Fruit fly (Drosophila melanogaster) whole organism, wandering third instar larva: Measurements from ENCODE around the gene CG6409.

Source experiments
- Abd-B ChIP-seq: fragments of >200 bp; optimal IDR thresholded peaks from 2 replicates; lab custom pipeline; 2017; ENCODE audit warnings: missing biosample characterization, missing genetic modification characterization
- CG32264 ChIP-seq: fragments of 200-800 bp; sonication (Bioruptor generic); optimal IDR thresholded peaks from 2 replicates; lab custom pipeline; 2016; ENCODE audit warnings: missing biosample characterization, missing genetic modification characterization
- CG9705 ChIP-seq: fragments of 200-800 bp; sonication (Bioruptor generic); optimal IDR thresholded peaks from 2 replicates; lab custom pipeline; 2018; ENCODE audit warnings: missing biosample characterization, mild to moderate bottlenecking, missing genetic modification characterization
- CrebA ChIP-seq: fragments of 200-800 bp; sonication (Bioruptor generic); optimal IDR thresholded peaks from 2 replicates; lab custom pipeline; 2016; ENCODE audit warnings: missing biosample characterization, mild to moderate bottlenecking, missing genetic modification characterization, borderline replicate concordance
- Dfd ChIP-seq: fragments of >200 bp; optimal IDR thresholded peaks from 2 replicates; lab custom pipeline; 2017; ENCODE audit warnings: missing biosample characterization, missing genetic modification characterization
- GATAd ChIP-seq: sonication (Bioruptor generic); optimal IDR thresholded peaks from 2 replicates; lab custom pipeline; 2016; ENCODE audit warnings: missing biosample characterization, missing genetic modification characterization
- HLH106 ChIP-seq: fragments of 200-800 bp; optimal IDR thresholded peaks from 3 replicates; lab custom pipeline; 2019; ENCODE audit warnings: missing biosample characterization, mild to moderate bottlenecking, missing genetic modification characterization, moderate library complexity
- Hnf4 ChIP-seq: fragments of 200-800 bp; sonication (Bioruptor generic); optimal IDR thresholded peaks from 2 replicates; lab custom pipeline; 2016; ENCODE audit warnings: missing biosample characterization, mild to moderate bottlenecking, missing genetic modification characterization
- Hr83 ChIP-seq: fragments of 200-300 bp; sonication (Bioruptor generic); optimal IDR thresholded peaks from 2 replicates; lab custom pipeline; 2016; ENCODE audit warnings: missing biosample characterization, mild to moderate bottlenecking, missing genetic modification characterization, moderate library complexity; ENCODE audit not compliant: poor library complexity, severe bottlenecking
- Jra ChIP-seq: sonication (Bioruptor generic); optimal IDR thresholded peaks from 2 replicates; lab custom pipeline; 2016; ENCODE audit warnings: missing biosample characterization, missing genetic modification characterization
- Mio ChIP-seq: sonication (Bioruptor generic); optimal IDR thresholded peaks from 2 replicates; lab custom pipeline; 2016; ENCODE audit warnings: missing biosample characterization, missing genetic modification characterization
- Myc ChIP-seq: fragments of >200 bp; optimal IDR thresholded peaks from 2 replicates; lab custom pipeline; 2017
- OdsH ChIP-seq: fragments of 200-800 bp; sonication (Bioruptor generic); optimal IDR thresholded peaks from 2 replicates; lab custom pipeline; 2016; ENCODE audit warnings: missing biosample characterization, mild to moderate bottlenecking, missing genetic modification characterization
- Rel ChIP-seq, 2 experiments: fragments of 200-800 bp; sonication (Bioruptor generic) in 1 of 2; optimal IDR thresholded peaks; 2 replicates in 1 of 2; 3 replicates in 1 of 2; lab custom pipeline; 2016 to 2019; ENCODE audit warnings: mild to moderate bottlenecking in 2 of 2, missing biosample characterization in 2 of 2, missing genetic modification characterization in 2 of 2, moderate library complexity in 1 of 2
- Sp1 ChIP-seq: fragments of 200-800 bp; sonication (Bioruptor generic); optimal IDR thresholded peaks from 3 replicates; lab custom pipeline; 2019; ENCODE audit warnings: missing biosample characterization, mild to moderate bottlenecking, missing genetic modification characterization, moderate library complexity
- Vsx2 ChIP-seq: fragments of 200-300, 225-300 bp; sonication (Bioruptor generic); optimal IDR thresholded peaks from 2 replicates; lab custom pipeline; 2018; ENCODE audit warnings: missing biosample characterization, missing genetic modification characterization; ENCODE audit not compliant: partially characterized antibody
- br ChIP-seq: fragments of 200-800 bp; sonication (Bioruptor generic); optimal IDR thresholded peaks from 2 replicates; lab custom pipeline; 2016; ENCODE audit warnings: missing biosample characterization, missing genetic modification characterization
- brk ChIP-seq: fragments of 200-800 bp; sonication (Bioruptor generic); optimal IDR thresholded peaks from 2 replicates; lab custom pipeline; 2016; ENCODE audit warnings: missing biosample characterization, mild to moderate bottlenecking, missing genetic modification characterization
- dl ChIP-seq, 2 experiments: fragments of 175-275, 200-275 bp in 1 of 2; fragments of 200-275 bp in 1 of 2; sonication (Bioruptor generic); optimal IDR thresholded peaks; lab custom pipeline; 2018; ENCODE audit warnings: mild to moderate bottlenecking in 2 of 2, missing biosample characterization in 2 of 2, missing genetic modification characterization in 2 of 2, moderate library complexity in 2 of 2; ENCODE audit not compliant: partially characterized antibody in 2 of 2, insufficient read depth in 1 of 2
- dmrt93B ChIP-seq: fragments of 200-800 bp; sonication (Bioruptor generic); optimal IDR thresholded peaks from 2 replicates; lab custom pipeline; 2018; ENCODE audit warnings: missing biosample characterization, mild to moderate bottlenecking, missing genetic modification characterization
- dsf ChIP-seq: sonication (Bioruptor generic); optimal IDR thresholded peaks from 2 replicates; lab custom pipeline; 2016; ENCODE audit warnings: missing biosample characterization, missing genetic modification characterization, borderline replicate concordance
- ey ChIP-seq: fragments of 200-800 bp; sonication (Bioruptor generic); optimal IDR thresholded peaks from 2 replicates; lab custom pipeline; 2016; ENCODE audit warnings: missing biosample characterization, missing genetic modification characterization
- foxo ChIP-seq, 2 experiments: fragments of 200-800 bp; sonication (Bioruptor generic); optimal IDR thresholded peaks; 2 replicates in 1 of 2; 3 replicates in 1 of 2; lab custom pipeline; 2016 to 2017; ENCODE audit warnings: missing biosample characterization in 2 of 2, missing genetic modification characterization in 2 of 2
- fru ChIP-seq: fragments of 200-800 bp; sonication (Bioruptor generic); optimal IDR thresholded peaks from 3 replicates; lab custom pipeline; 2016; ENCODE audit warnings: missing biosample characterization, mild to moderate bottlenecking, missing genetic modification characterization
- h ChIP-seq: fragments of 200-800 bp; sonication (Bioruptor generic); optimal IDR thresholded peaks from 3 replicates; lab custom pipeline; 2016; ENCODE audit warnings: missing biosample characterization, mild to moderate bottlenecking, missing genetic modification characterization
- jim ChIP-seq: fragments of 175-275, 200-325 bp; sonication (Bioruptor generic); optimal IDR thresholded peaks from 2 replicates; lab custom pipeline; 2016; ENCODE audit warnings: missing biosample characterization, mild to moderate bottlenecking, missing genetic modification characterization
- pan ChIP-seq: fragments of >200 bp; optimal IDR thresholded peaks from 2 replicates; lab custom pipeline; 2017
- psq ChIP-seq: fragments of 200-800 bp; sonication (Bioruptor generic); optimal IDR thresholded peaks from 3 replicates; lab custom pipeline; 2017; ENCODE audit warnings: missing biosample characterization, mild to moderate bottlenecking, missing genetic modification characterization, moderate library complexity
- rgr ChIP-seq: fragments of 200-800 bp; sonication (Bioruptor generic); optimal IDR thresholded peaks from 3 replicates; lab custom pipeline; 2016; ENCODE audit warnings: missing biosample characterization, mild to moderate bottlenecking, missing genetic modification characterization
- sage ChIP-seq: fragments of 200-800 bp; sonication (Bioruptor generic); optimal IDR thresholded peaks from 2 replicates; lab custom pipeline; 2016; ENCODE audit warnings: missing biosample characterization, mild to moderate bottlenecking, missing genetic modification characterization
- sv ChIP-seq: fragments of 200-800 bp; sonication (Bioruptor generic); optimal IDR thresholded peaks from 3 replicates; lab custom pipeline; 2016; ENCODE audit warnings: missing biosample characterization, missing genetic modification characterization
- tai ChIP-seq: sonication (Bioruptor generic); optimal IDR thresholded peaks from 2 replicates; lab custom pipeline; 2016; ENCODE audit warnings: missing biosample characterization, missing genetic modification characterization
- usp ChIP-seq: fragments of >200 bp; optimal IDR thresholded peaks from 2 replicates; lab custom pipeline; 2017; ENCODE audit warnings: missing biosample characterization, missing genetic modification characterization
- woc ChIP-seq: sonication (Bioruptor generic); optimal IDR thresholded peaks from 2 replicates; lab custom pipeline; 2016; ENCODE audit warnings: missing biosample characterization, mild to moderate bottlenecking, missing genetic modification characterization

CG6409 gene

DNA sequence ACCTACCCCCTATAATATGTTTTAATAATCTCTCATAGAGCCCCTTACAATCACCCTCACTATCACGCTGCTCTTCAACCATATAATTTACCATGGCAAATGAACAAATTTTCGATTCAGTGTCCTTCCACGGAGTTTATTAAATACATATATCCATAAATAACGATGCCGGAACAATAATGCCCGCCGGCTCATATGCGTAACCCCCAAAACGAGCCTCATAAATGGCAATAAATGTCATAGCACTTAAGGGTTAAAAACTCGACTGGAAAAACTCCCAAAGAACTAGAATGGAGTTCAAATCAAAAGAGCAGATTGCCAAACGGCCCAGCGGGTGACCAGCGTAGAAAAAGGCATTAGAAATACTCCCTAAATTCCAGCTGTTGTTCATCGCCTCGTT, 41.3 kb downstream of the CG6409 start:
- TF ChIP-seq Abd-B (GFP tag; lab: Kevin White, UChicago) = no peak
- TF ChIP-seq br = no peak
- no peak for TF ChIP-seq CrebA (GFP tag; lab: Kevin White, UChicago)
- TF ChIP-seq OdsH (GFP tag; lab: Kevin White, UChicago) = no peak
- TF ChIP-seq Mio (GFP tag; lab: Kevin White, UChicago) = no peak
- no peak for TF ChIP-seq usp
- TF ChIP-seq h = no peak
- TF ChIP-seq pan (lab: Kevin White, UChicago) = no peak
- no peak for TF ChIP-seq sv (GFP tag; lab: Kevin White, UChicago)
- no peak for TF ChIP-seq ey
- no peak for TF ChIP-seq GATAd (GFP tag; lab: Kevin White, UChicago)
- TF ChIP-seq Myc (lab: Kevin White, UChicago) = no peak
- no peak for TF ChIP-seq woc
- TF ChIP-seq Vsx2 = no peak

DNA sequence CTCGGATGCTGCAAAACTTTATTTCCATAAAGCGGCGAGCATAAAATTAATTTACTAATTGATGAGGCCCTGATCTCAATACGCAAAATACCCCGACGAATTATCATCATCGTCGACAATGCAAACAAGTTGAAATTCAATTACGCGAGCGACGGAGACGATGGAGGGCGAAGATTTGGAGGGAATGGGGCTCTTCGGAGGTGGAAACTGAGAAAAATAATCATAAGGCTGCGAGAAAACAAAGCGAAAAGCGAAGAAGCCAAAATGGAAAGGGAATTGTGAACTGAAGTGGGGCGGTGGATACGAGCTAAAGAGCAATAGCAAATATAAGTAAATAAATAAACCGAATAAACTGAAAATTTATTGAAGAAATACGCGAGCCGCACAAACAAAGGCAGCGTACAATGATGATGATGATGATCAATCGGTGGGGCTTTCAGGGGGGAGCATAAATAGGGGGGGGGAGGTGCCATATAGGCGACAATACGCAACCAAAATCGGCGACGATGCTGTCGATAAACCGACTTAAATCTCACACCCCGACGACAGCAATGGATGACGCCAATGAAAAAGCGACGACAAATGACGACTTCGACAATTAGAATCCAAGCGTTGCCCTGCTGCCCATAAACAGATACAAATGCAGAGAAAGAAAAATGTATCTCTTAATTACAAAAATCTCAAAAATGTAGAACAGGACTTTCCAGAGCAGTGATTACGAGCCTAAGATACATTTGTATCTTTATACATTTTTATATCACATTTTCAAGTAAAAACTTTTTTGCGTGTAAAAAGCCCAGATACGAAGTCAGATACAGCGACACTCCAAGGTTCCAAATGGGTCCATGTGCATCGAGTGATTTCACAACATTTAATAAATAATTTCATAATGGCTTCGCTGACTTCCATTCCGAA, 44.1 kb downstream of the CG6409 start:
- peak; percentile 54 for TF ChIP-seq CG9705 (GFP tag; lab: Kevin White, UChicago)
- TF ChIP-seq rgr = peak; percentile 85
- TF ChIP-seq foxo (GFP tag; optimal IDR thresholded peaks at IDR 0.05; lab: Kevin White, UChicago) = peak in 1 of 2 experiments; percentile 79
- peak; percentile 82 for TF ChIP-seq ey
- peak; percentile 83 for TF ChIP-seq HLH106 (tag; lab: Kevin White, UChicago)
- TF ChIP-seq sv (GFP tag; lab: Kevin White, UChicago) = peak; percentile 22
- peak; percentile 66 for TF ChIP-seq dmrt93B (GFP tag; lab: Kevin White, UChicago)
- TF ChIP-seq fru (GFP tag; lab: Kevin White, UChicago) = peak; percentile 73
- TF ChIP-seq CrebA (GFP tag; lab: Kevin White, UChicago) = no peak
- TF ChIP-seq tai (GFP tag; lab: Kevin White, UChicago) = peak; percentile 55
- no peak for TF ChIP-seq Rel (GFP tag; optimal IDR thresholded peaks at IDR 0.05; lab: Kevin White, UChicago)
- TF ChIP-seq Rel (tag; optimal IDR thresholded peaks at IDR 0.05; lab: Kevin White, UChicago) = peak; percentile 23
- peak; percentile 68 for TF ChIP-seq br
- no peak for TF ChIP-seq Mio (GFP tag; lab: Kevin White, UChicago)
- TF ChIP-seq woc = peak; percentile 44
- peak; percentile 88 for TF ChIP-seq h
- peak; percentile 43 for TF ChIP-seq sage
- TF ChIP-seq dl (GFP tag; optimal IDR thresholded peaks at IDR 0.05; lab: Kevin White, UChicago; ENCODE audit: insufficient read depth in 1 of 2, partially characterized antibody in 2 of 2) = no peak
- TF ChIP-seq Hnf4 (GFP tag; lab: Kevin White, UChicago) = peak; percentile 83
- peak; percentile 78 for TF ChIP-seq Sp1
- peak; percentile 36 for TF ChIP-seq dsf (GFP tag; lab: Kevin White, UChicago)
- TF ChIP-seq Myc (lab: Kevin White, UChicago) = no peak
- TF ChIP-seq jim (GFP tag; lab: Kevin White, UChicago) = no peak
- peak; percentile 62 for TF ChIP-seq psq (GFP tag; lab: Kevin White, UChicago)
- peak; percentile 42 for TF ChIP-seq brk
- peak; percentile 54 for TF ChIP-seq Jra (GFP tag; lab: Kevin White, UChicago)
- TF ChIP-seq OdsH (GFP tag; lab: Kevin White, UChicago) = peak; percentile 73
- peak; percentile 45 for TF ChIP-seq CG32264 (GFP tag; lab: Kevin White, UChicago)
- no peak for TF ChIP-seq Abd-B (GFP tag; lab: Kevin White, UChicago)

DNA sequence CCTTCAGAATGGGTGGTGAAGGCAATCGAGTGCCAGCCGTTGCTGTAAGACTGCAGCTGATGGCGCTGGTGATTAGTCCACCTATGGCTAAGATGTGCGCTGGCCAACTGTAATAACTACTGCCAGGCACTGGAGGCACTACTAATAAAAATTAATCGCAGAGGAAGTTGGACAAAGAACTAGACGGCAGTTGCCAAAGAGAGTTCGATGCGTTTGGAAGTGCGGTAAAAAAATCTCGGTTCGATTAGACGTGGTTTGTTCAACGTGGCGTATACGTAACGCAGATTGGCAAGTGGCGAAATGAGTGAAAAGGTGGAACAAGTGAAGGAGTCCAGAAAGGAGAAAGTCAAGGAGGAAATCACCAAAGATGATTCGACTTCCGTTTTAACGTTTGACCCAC, 47.0 kb downstream of the CG6409 start, which contains the start of gene tna:
TSS of gene tna (plus strand) at position 301 of the 400 bp plus-strand sequence.
- TF ChIP-seq Hr83 (GFP tag; lab: Kevin White, UChicago) = no peak
- no peak for TF ChIP-seq Abd-B (GFP tag; lab: Kevin White, UChicago)
- TF ChIP-seq brk = no peak
- TF ChIP-seq ey = no peak
- no peak for TF ChIP-seq h
- TF ChIP-seq br = no peak
- TF ChIP-seq jim (GFP tag; lab: Kevin White, UChicago) = no peak
- no peak for TF ChIP-seq Rel (GFP tag; optimal IDR thresholded peaks at IDR 0.05; lab: Kevin White, UChicago)
- no peak for TF ChIP-seq Rel (tag; optimal IDR thresholded peaks at IDR 0.05; lab: Kevin White, UChicago)
- no peak for TF ChIP-seq CG9705 (GFP tag; lab: Kevin White, UChicago)
- TF ChIP-seq tai (GFP tag; lab: Kevin White, UChicago) = no peak
- TF ChIP-seq dsf (GFP tag; lab: Kevin White, UChicago) = no peak
- TF ChIP-seq dl (GFP tag; optimal IDR thresholded peaks at IDR 0.05; lab: Kevin White, UChicago; ENCODE audit: insufficient read depth in 1 of 2, partially characterized antibody in 2 of 2) = no peak
- no peak for TF ChIP-seq sv (GFP tag; lab: Kevin White, UChicago)
- no peak for TF ChIP-seq Dfd (GFP tag; lab: Kevin White, UChicago)
- TF ChIP-seq Sp1 = no peak
- no peak for TF ChIP-seq Mio (GFP tag; lab: Kevin White, UChicago)
- no peak for TF ChIP-seq GATAd (GFP tag; lab: Kevin White, UChicago)
- TF ChIP-seq Vsx2 = no peak
